Worm (Caenorhabditis elegans): ENCODE measurements around the gene cdh-8.

- TF ChIP-seq ceh-58 (GFP tag; IDR thresholded peaks at IDR 0.05): no peak
- no peak for TF ChIP-seq nfya-1 (tag; optimal IDR thresholded peaks at IDR 0.05; ENCODE audit: borderline replicate concordance, insufficient read depth)
- TF ChIP-seq F22D6.2 (tag; optimal IDR thresholded peaks at IDR 0.05): no peak
- no peak for TF ChIP-seq K12H6.12 (tag; optimal IDR thresholded peaks at IDR 0.05)
- no peak for TF ChIP-seq nhr-80 (tag; optimal IDR thresholded peaks at IDR 0.05)
- no peak for TF ChIP-seq tbx-9 (tag; optimal IDR thresholded peaks at IDR 0.05; ENCODE audit: borderline replicate concordance)
Observed at ce11 chrIV:314475-314874, 25.1 kb upstream of the cdh-8 start.

Data from whole organism, young adult.